Fruit fly (Drosophila melanogaster) whole organism, embryonic: ENCODE results near the gene Ets97D.

Experiments
- Blimp-1 ChIP-seq: fragments of 200-800 bp; sonication (Bioruptor generic); optimal IDR thresholded peaks from 3 replicates; lab custom pipeline; 2018; ENCODE audit warnings: missing biosample characterization, missing genetic modification characterization, mild to moderate bottlenecking, moderate library complexity, missing genetic modification reagents
- C15 ChIP-seq: fragments of 200-800 bp; sonication (Bioruptor generic); IDR thresholded peaks from 3 replicates; pipeline ENCODE4 v1.3.6; 2022; ENCODE audit warnings: missing biosample characterization, missing genetic modification characterization
- CG10267 ChIP-seq: fragments of 200-800 bp; sonication (Bioruptor generic); optimal IDR thresholded peaks from 2 replicates; lab custom pipeline; 2018; ENCODE audit warnings: missing biosample characterization, mild to moderate bottlenecking, missing genetic modification characterization, moderate library complexity
- CG11085 ChIP-seq: fragments of 200-800 bp; sonication (Bioruptor generic); IDR thresholded peaks from 2 replicates; pipeline ENCODE4 v1.3.6; 2022; ENCODE audit warnings: missing biosample characterization, missing genetic modification characterization
- CG11504 ChIP-seq: fragments of 200-800 bp; sonication (Bioruptor generic); optimal IDR thresholded peaks from 3 replicates; lab custom pipeline; 2019; ENCODE audit warnings: missing biosample characterization, mild to moderate bottlenecking, missing genetic modification characterization, moderate library complexity
- CG12659 ChIP-seq: fragments of 200-800 bp; sonication (Bioruptor generic); optimal IDR thresholded peaks from 3 replicates; lab custom pipeline; 2017; ENCODE audit warnings: mild to moderate bottlenecking, missing biosample characterization, missing genetic modification reagents, missing genetic modification characterization
- CG13775 ChIP-seq: fragments of 200-800 bp; sonication (Bioruptor generic); optimal IDR thresholded peaks from 3 replicates; lab custom pipeline; 2017; ENCODE audit warnings: missing biosample characterization, mild to moderate bottlenecking, missing genetic modification characterization
- CG14667 ChIP-seq: fragments of 200-800 bp; sonication (Bioruptor generic); IDR thresholded peaks from 2 replicates; pipeline ENCODE4 v1.3.6; 2022; ENCODE audit warnings: missing biosample characterization, missing genetic modification characterization
- CG15073 ChIP-seq: fragments of 200-800 bp; sonication (Bioruptor generic); optimal IDR thresholded peaks from 2 replicates; lab custom pipeline; 2016; ENCODE audit warnings: missing biosample characterization, missing genetic modification characterization
- CG1603 ChIP-seq: fragments of 200-800 bp; sonication (Bioruptor generic); optimal IDR thresholded peaks from 2 replicates; lab custom pipeline; 2019; ENCODE audit warnings: missing biosample characterization, mild to moderate bottlenecking, missing genetic modification characterization, moderate library complexity
- CG18262 ChIP-seq: fragments of 200-800 bp; optimal IDR thresholded peaks from 3 replicates; lab custom pipeline; 2019; ENCODE audit warnings: missing biosample characterization, mild to moderate bottlenecking, missing genetic modification characterization, moderate library complexity
- CG18619 ChIP-seq: fragments of 200-800 bp; sonication (Bioruptor generic); optimal IDR thresholded peaks from 3 replicates; lab custom pipeline; 2017; ENCODE audit warnings: missing biosample characterization, mild to moderate bottlenecking, missing genetic modification characterization
- CG30403 ChIP-seq: fragments of 200-800 bp; sonication (Bioruptor generic); optimal IDR thresholded peaks from 3 replicates; lab custom pipeline; 2016; ENCODE audit warnings: missing biosample characterization, missing genetic modification characterization
- CG32772 ChIP-seq: fragments of 200-800 bp; sonication (Bioruptor generic); IDR thresholded peaks from 2 replicates; pipeline ENCODE4 v1.3.6; 2022; ENCODE audit warnings: missing biosample characterization, missing genetic modification characterization
- CG3995 ChIP-seq: fragments of 200-800 bp; sonication (Bioruptor generic); optimal IDR thresholded peaks from 3 replicates; lab custom pipeline; 2016; ENCODE audit warnings: missing biosample characterization, missing genetic modification characterization
- CG42726 ChIP-seq: fragments of 200-800 bp; sonication (Bioruptor generic); IDR thresholded peaks from 2 replicates; pipeline ENCODE4 v1.3.6; 2022; ENCODE audit warnings: missing biosample characterization, missing genetic modification characterization; ENCODE audit not compliant: partially characterized antibody
- CG5953 ChIP-seq: fragments of 200-800 bp; sonication (Bioruptor generic); IDR thresholded peaks from 2 replicates; pipeline ENCODE4 v1.3.6; 2022; ENCODE audit warnings: missing biosample characterization, missing genetic modification characterization
- CG6272 ChIP-seq: fragments of 200-800 bp; sonication (Bioruptor generic); IDR thresholded peaks from 2 replicates; pipeline ENCODE4 v1.3.6; 2022; ENCODE audit warnings: missing biosample characterization, missing genetic modification characterization
- CG6654 ChIP-seq: fragments of 200-800 bp; sonication (Bioruptor generic); optimal IDR thresholded peaks from 2 replicates; lab custom pipeline; 2017; ENCODE audit warnings: missing biosample characterization, mild to moderate bottlenecking, missing genetic modification characterization
- CG7556 ChIP-seq: fragments of 200-800 bp; sonication (Bioruptor generic); optimal IDR thresholded peaks from 2 replicates; lab custom pipeline; 2017; ENCODE audit warnings: missing biosample characterization, mild to moderate bottlenecking, missing genetic modification characterization
- CG8388 ChIP-seq: fragments of 200-800 bp; sonication (Bioruptor generic); optimal IDR thresholded peaks from 2 replicates; lab custom pipeline; 2019; ENCODE audit warnings: missing biosample characterization, mild to moderate bottlenecking, missing genetic modification characterization, moderate library complexity
- CoRest ChIP-seq: fragments of 200-800 bp; sonication (Bioruptor generic); optimal IDR thresholded peaks from 3 replicates; lab custom pipeline; 2018; ENCODE audit warnings: missing biosample characterization, mild to moderate bottlenecking, missing genetic modification characterization, moderate library complexity
- D19B ChIP-seq: fragments of 200-800 bp; sonication (Bioruptor generic); optimal IDR thresholded peaks from 2 replicates; lab custom pipeline; 2017; ENCODE audit warnings: missing biosample characterization, mild to moderate bottlenecking, missing genetic modification characterization
- HLH54F ChIP-seq: fragments of 200-800 bp; sonication (Bioruptor generic); optimal IDR thresholded peaks from 3 replicates; lab custom pipeline; 2016; ENCODE audit warnings: missing biosample characterization, missing genetic modification characterization
- Hsf ChIP-seq: fragments of 200-800 bp; sonication (Bioruptor generic); optimal IDR thresholded peaks from 3 replicates; lab custom pipeline; 2016; ENCODE audit warnings: missing biosample characterization, missing genetic modification characterization
- Lim3 ChIP-seq: fragments of 200-800 bp; sonication (Bioruptor generic); IDR thresholded peaks from 2 replicates; pipeline ENCODE4 v1.3.6; 2022; ENCODE audit warnings: missing biosample characterization, missing genetic modification characterization
- Mes4 ChIP-seq: fragments of 200-800 bp; sonication (Bioruptor generic); optimal IDR thresholded peaks from 2 replicates; lab custom pipeline; 2016; ENCODE audit warnings: missing biosample characterization, missing genetic modification characterization
- Mrtf ChIP-seq: fragments of 200-800 bp; sonication (Bioruptor generic); IDR thresholded peaks from 3 replicates; pipeline ENCODE4 v1.3.6; 2022; ENCODE audit warnings: missing biosample characterization, missing genetic modification characterization
- NfI ChIP-seq: fragments of 200-800 bp; sonication (Bioruptor generic); optimal IDR thresholded peaks from 3 replicates; lab custom pipeline; 2018; ENCODE audit warnings: missing biosample characterization, mild to moderate bottlenecking, missing genetic modification characterization, moderate library complexity
- PHDP ChIP-seq: fragments of 200-800 bp; sonication (Bioruptor generic); optimal IDR thresholded peaks from 3 replicates; lab custom pipeline; 2018; ENCODE audit warnings: missing biosample characterization, mild to moderate bottlenecking, missing genetic modification characterization, moderate library complexity
- Ptx1 ChIP-seq: fragments of 200-800 bp; sonication (Bioruptor generic); IDR thresholded peaks from 2 replicates; pipeline ENCODE4 v1.3.6; 2022; ENCODE audit warnings: missing biosample characterization, missing genetic modification characterization
- Rfx ChIP-seq: fragments of 200-800 bp; sonication (Bioruptor generic); IDR thresholded peaks from 2 replicates; pipeline ENCODE4 v1.3.6; 2022; ENCODE audit warnings: missing biosample characterization, missing genetic modification characterization
- Scr ChIP-seq: fragments of 200-800 bp; sonication (Bioruptor generic); IDR thresholded peaks from 2 replicates; pipeline ENCODE4 v1.3.6; 2022; ENCODE audit warnings: missing biosample characterization, missing genetic modification characterization; ENCODE audit not compliant: partially characterized antibody
- Sox102F ChIP-seq: fragments of 200-800 bp; sonication (Bioruptor generic); optimal IDR thresholded peaks from 2 replicates; lab custom pipeline; 2018; ENCODE audit warnings: missing biosample characterization, mild to moderate bottlenecking, missing genetic modification characterization, moderate library complexity
- Taf1 ChIP-seq: fragments of 200-800 bp; sonication (Bioruptor generic); IDR thresholded peaks from 2 replicates; pipeline ENCODE4 v1.3.6; 2022; ENCODE audit warnings: missing biosample characterization, missing genetic modification characterization
- Xrp1 ChIP-seq: fragments of 200-800 bp; sonication (Bioruptor generic); IDR thresholded peaks from 2 replicates; pipeline ENCODE4 v1.3.6; 2022; ENCODE audit warnings: missing biosample characterization, missing genetic modification characterization
- aop ChIP-seq: fragments of 200-800 bp; sonication (Bioruptor generic); IDR thresholded peaks from 2 replicates; pipeline ENCODE4 v1.3.6; 2022; ENCODE audit warnings: missing biosample characterization, missing genetic modification characterization
- ara ChIP-seq: fragments of 200-800 bp; sonication (Bioruptor generic); IDR thresholded peaks from 2 replicates; pipeline ENCODE4 v1.3.6; 2022; ENCODE audit warnings: missing biosample characterization, missing genetic modification characterization
- ase ChIP-seq: fragments of 200-800 bp; sonication (Bioruptor generic); IDR thresholded peaks from 3 replicates; pipeline ENCODE4 v1.3.6; 2022; ENCODE audit warnings: missing biosample characterization, missing genetic modification characterization
- chn ChIP-seq: fragments of 200-800 bp; sonication (Bioruptor generic); optimal IDR thresholded peaks from 2 replicates; lab custom pipeline; 2016; ENCODE audit warnings: missing biosample characterization, missing genetic modification characterization
- dysf ChIP-seq: fragments of 200-800 bp; sonication (Bioruptor generic); IDR thresholded peaks from 3 replicates; pipeline ENCODE4 v1.3.6; 2022; ENCODE audit warnings: missing biosample characterization, missing genetic modification characterization
- esg ChIP-seq: fragments of 200-800 bp; sonication (Bioruptor generic); conservative IDR thresholded peaks from 2 replicates; pipeline ENCODE4 v1.3.6; 2022; ENCODE audit warnings: missing biosample characterization, missing genetic modification characterization
- fd96Cb ChIP-seq: fragments of 200-800 bp; sonication (Bioruptor generic); optimal IDR thresholded peaks from 2 replicates; lab custom pipeline; 2018; ENCODE audit warnings: missing biosample characterization, mild to moderate bottlenecking, missing genetic modification characterization, moderate library complexity
- grau ChIP-seq: fragments of 200-800 bp; optimal IDR thresholded peaks from 3 replicates; lab custom pipeline; 2019; ENCODE audit warnings: missing biosample characterization, mild to moderate bottlenecking, missing genetic modification characterization, moderate library complexity
- kah ChIP-seq: fragments of 200-800 bp; sonication (Bioruptor generic); optimal IDR thresholded peaks from 2 replicates; lab custom pipeline; 2018; ENCODE audit warnings: missing biosample characterization, mild to moderate bottlenecking, missing genetic modification characterization
- ken ChIP-seq: fragments of 200-800 bp; sonication (Bioruptor generic); IDR thresholded peaks from 3 replicates; pipeline ENCODE4 v1.3.6; 2022; ENCODE audit warnings: missing biosample characterization, missing genetic modification characterization
- pfk ChIP-seq: fragments of 200-800 bp; sonication (Bioruptor generic); optimal IDR thresholded peaks from 2 replicates; lab custom pipeline; 2018; ENCODE audit warnings: missing biosample characterization, mild to moderate bottlenecking, missing genetic modification characterization, moderate library complexity
- phol ChIP-seq: fragments of 200-800 bp; sonication (Bioruptor generic); optimal IDR thresholded peaks from 3 replicates; lab custom pipeline; 2018; ENCODE audit warnings: missing biosample characterization, mild to moderate bottlenecking, missing genetic modification characterization, moderate library complexity
- pros ChIP-seq: fragments of 200-800 bp; sonication (Bioruptor generic); optimal IDR thresholded peaks from 3 replicates; lab custom pipeline; 2019; ENCODE audit warnings: missing biosample characterization, mild to moderate bottlenecking, missing genetic modification characterization, moderate library complexity
- scrt ChIP-seq: fragments of 200-800 bp; sonication (Bioruptor generic); optimal IDR thresholded peaks from 2 replicates; lab custom pipeline; 2018; ENCODE audit warnings: missing biosample characterization, mild to moderate bottlenecking, missing genetic modification characterization, moderate library complexity
- vnd ChIP-seq: fragments of 200-800 bp; sonication (Bioruptor generic); IDR thresholded peaks from 3 replicates; pipeline ENCODE4 v1.3.6; 2022; ENCODE audit warnings: missing biosample characterization, missing genetic modification characterization; ENCODE audit not compliant: partially characterized antibody

Ets97D gene

dm6 chr3R:26892764-26893163, 19.9 kb downstream of the Ets97D start (continued):
- peak; percentile 45 for TF ChIP-seq Ptx1 (GFP tag; lab: Robert Waterston, UW)
- TF ChIP-seq kah (GFP tag; lab: Kevin White, UChicago): no peak
- TF ChIP-seq Lim3 (GFP tag; lab: Robert Waterston, UW): no peak
- TF ChIP-seq chn: peak; percentile 14
- no peak for TF ChIP-seq Mrtf (GFP tag; lab: Robert Waterston, UW)
- no peak for TF ChIP-seq scrt (GFP tag; lab: Kevin White, UChicago)
- peak; percentile 23 for TF ChIP-seq NfI (GFP tag; lab: Kevin White, UChicago)
- no peak for TF ChIP-seq HLH54F (GFP tag; lab: Kevin White, UChicago)
- no peak for TF ChIP-seq Scr (GFP tag; lab: Robert Waterston, UW)
- no peak for TF ChIP-seq pros (GFP tag; lab: Kevin White, UChicago)
- TF ChIP-seq CG1603 (tag; lab: Kevin White, UChicago): peak; percentile 57
- TF ChIP-seq Mes4 (GFP tag; lab: Kevin White, UChicago): no peak
- no peak for TF ChIP-seq D19B (GFP tag; lab: Kevin White, UChicago)
- TF ChIP-seq CG13775 (GFP tag; lab: Kevin White, UChicago): peak; percentile 18
- no peak for TF ChIP-seq C15 (GFP tag; lab: Robert Waterston, UW)
- peak; percentile 99 for TF ChIP-seq CG8388 (GFP tag; lab: Kevin White, UChicago)
- 0 out of 3 replicates have a peak, but pooled peaks have one; percentile 5 for TF ChIP-seq ken (GFP tag; lab: Robert Waterston, UW)
- no peak for TF ChIP-seq vnd (GFP tag; lab: Robert Waterston, UW)
- TF ChIP-seq CG30403: peak; percentile 37
- peak; percentile 25 for TF ChIP-seq Hsf
- peak; percentile 1 for TF ChIP-seq CG10267 (tag; lab: Kevin White, UChicago)
- peak; percentile 2 for TF ChIP-seq CG7556
- 0 out of 2 replicates have a peak, but pooled peaks have one; percentile 35 for TF ChIP-seq Rfx
- TF ChIP-seq CG18619 (GFP tag; lab: Kevin White, UChicago): no peak
- TF ChIP-seq pfk (GFP tag; lab: Kevin White, UChicago): no peak
- no peak for TF ChIP-seq CG5953 (GFP tag; lab: Robert Waterston, UW)
- peak; percentile 22 for TF ChIP-seq Blimp-1
- peak; percentile 63 for TF ChIP-seq Xrp1 (GFP tag; lab: Robert Waterston, UW)
- peak; percentile 61 for TF ChIP-seq Sox102F (GFP tag; lab: Kevin White, UChicago)
- peak; percentile 39 for TF ChIP-seq PHDP (tag; lab: Kevin White, UChicago)
- 0 out of 2 replicates have a peak, but pooled peaks have one; percentile 17 for TF ChIP-seq CG14667 (GFP tag; lab: Robert Waterston, UW)
- peak; percentile 59 for TF ChIP-seq grau (tag; lab: Kevin White, UChicago)
- no peak for TF ChIP-seq CG11085 (GFP tag; lab: Robert Waterston, UW)
- TF ChIP-seq CG11504 (tag; lab: Kevin White, UChicago): peak; percentile 41
- no peak for TF ChIP-seq CG32772 (GFP tag; lab: Robert Waterston, UW)
- TF ChIP-seq CG12659 (GFP tag; lab: Kevin White, UChicago): peak; percentile 31
- TF ChIP-seq aop (GFP tag; lab: Robert Waterston, UW): no peak
- TF ChIP-seq CG15073 (GFP tag; lab: Kevin White, UChicago): no peak
- peak; percentile 69 for TF ChIP-seq dysf (GFP tag; lab: Robert Waterston, UW)
- TF ChIP-seq CG3995: no peak
- TF ChIP-seq CoRest (tag; lab: Kevin White, UChicago): peak; percentile 62
- TF ChIP-seq CG42726 (GFP tag; lab: Robert Waterston, UW): no peak
- no peak for TF ChIP-seq Taf1 (GFP tag; lab: Robert Waterston, UW)
- TF ChIP-seq esg (GFP tag; lab: Robert Waterston, UW): peak; percentile 30; the same call in 1 of the 2 replicates
- peak; percentile 16 for TF ChIP-seq phol (tag; lab: Kevin White, UChicago)
- TF ChIP-seq CG6654 (GFP tag; lab: Kevin White, UChicago): no peak
- TF ChIP-seq CG18262 (tag; lab: Kevin White, UChicago): peak; percentile 36
- TF ChIP-seq ase (GFP tag; lab: Robert Waterston, UW): no peak
- TF ChIP-seq ara (GFP tag; lab: Robert Waterston, UW): peak; percentile 35; the same call in 1 of the 2 replicates
- no peak for TF ChIP-seq CG6272 (GFP tag; lab: Robert Waterston, UW)
- TF ChIP-seq fd96Cb (tag; lab: Kevin White, UChicago): peak; percentile 52
